Worm (Caenorhabditis elegans) whole organism, young adult: ENCODE data around the gene mmcm-1.

Experiments used
- B0035.1 ChIP-seq: sonication (generic microtip); optimal IDR thresholded peaks from 2 replicates; lab custom pipeline; 2016; ENCODE audit warnings: missing genetic modification characterization, mild to moderate bottlenecking, missing compliant biosample characterization, missing genotype, missing genetic modification reagents
- F22D6.2 ChIP-seq: sonication (generic microtip); optimal IDR thresholded peaks from 2 replicates; lab custom pipeline; 2016; ENCODE audit warnings: mild to moderate bottlenecking, missing genetic modification characterization, missing compliant biosample characterization
- F23B12.7 ChIP-seq: sonication (generic microtip); optimal IDR thresholded peaks from 2 replicates; lab custom pipeline; 2017; ENCODE audit warnings: missing genetic modification characterization, mild to moderate bottlenecking, missing compliant biosample characterization, antibody characterized with exemption, moderate library complexity; ENCODE audit not compliant: insufficient read depth
- F37B4.10 ChIP-seq: fragments of 200-800 bp; sonication (Bioruptor generic); IDR thresholded peaks from 2 replicates; pipeline ENCODE4 v1.3.6; 2022; ENCODE audit warnings: missing genetic modification characterization, missing compliant biosample characterization
- F39B2.1 ChIP-seq: fragments of 200-800 bp; sonication (Bioruptor generic); IDR thresholded peaks from 2 replicates; pipeline ENCODE4 v1.3.6; 2022; ENCODE audit warnings: missing genetic modification reagents, missing genetic modification characterization, missing compliant biosample characterization
- Y53F4B.3 ChIP-seq: fragments of 200-800 bp; sonication (Bioruptor generic); IDR thresholded peaks from 2 replicates; pipeline ENCODE4 v1.3.6; 2022; ENCODE audit warnings: missing genetic modification reagents, missing genetic modification characterization, missing compliant biosample characterization
- Y53G8AR.9 ChIP-seq: fragments of 200-800 bp; sonication (Bioruptor generic); conservative IDR thresholded peaks from 2 replicates; pipeline ENCODE4 v1.3.6; 2022; ENCODE audit warnings: missing genetic modification reagents, missing genetic modification characterization, missing compliant biosample characterization
- Y95B8A.8 ChIP-seq: fragments of 200-800 bp; sonication (Bioruptor generic); IDR thresholded peaks from 2 replicates; pipeline ENCODE4 v1.3.6; 2022; ENCODE audit warnings: missing genetic modification reagents, missing genetic modification characterization, missing compliant biosample characterization
- ZK185.1 ChIP-seq: sonication (generic microtip); optimal IDR thresholded peaks from 2 replicates; lab custom pipeline; 2016; ENCODE audit warnings: mild to moderate bottlenecking, missing genetic modification characterization, missing compliant biosample characterization; ENCODE audit not compliant: poor library complexity, severe bottlenecking
- akir-1 ChIP-seq: fragments of 200-800 bp; sonication (Bioruptor generic); optimal IDR thresholded peaks from 2 replicates; lab custom pipeline; 2018; ENCODE audit warnings: mild to moderate bottlenecking, missing genetic modification characterization, moderate library complexity, missing compliant biosample characterization
- aptf-2 ChIP-seq: fragments of 200-800 bp; sonication (Bioruptor generic); conservative IDR thresholded peaks from 2 replicates; pipeline ENCODE4 v1.3.6; 2022; ENCODE audit warnings: missing genetic modification reagents, missing genetic modification characterization, missing compliant biosample characterization
- athp-1 ChIP-seq: sonication (generic microtip); optimal IDR thresholded peaks from 2 replicates; lab custom pipeline; 2017; ENCODE audit warnings: mild to moderate bottlenecking, missing genetic modification characterization, missing compliant biosample characterization
- attf-5 ChIP-seq: fragments of 200-800 bp; sonication (Bioruptor generic); optimal IDR thresholded peaks from 2 replicates; lab custom pipeline; 2018; ENCODE audit warnings: mild to moderate bottlenecking, missing genetic modification characterization, missing compliant biosample characterization
- bed-1 ChIP-seq: fragments of 200-800 bp; sonication (Bioruptor generic); IDR thresholded peaks from 2 replicates; pipeline ENCODE4 v1.3.6; 2022; ENCODE audit warnings: missing genetic modification reagents, missing genetic modification characterization, missing compliant biosample characterization
- ccch-3 ChIP-seq: fragments of 200-800 bp; sonication (Bioruptor generic); optimal IDR thresholded peaks from 2 replicates; lab custom pipeline; 2018; ENCODE audit warnings: mild to moderate bottlenecking, missing genetic modification characterization, missing compliant biosample characterization
- cebp-2 ChIP-seq: fragments of 200-800 bp; sonication (Bioruptor generic); IDR thresholded peaks from 2 replicates; pipeline ENCODE4 v1.3.6; 2022; ENCODE audit warnings: missing genetic modification characterization, missing compliant biosample characterization
- ceh-40 ChIP-seq: fragments of 200-800 bp; sonication (Bioruptor generic); IDR thresholded peaks from 2 replicates; pipeline ENCODE4 v1.3.6; 2022; ENCODE audit warnings: missing genetic modification characterization, missing compliant biosample characterization
- dpl-1 ChIP-seq: fragments of 150-350 bp; optimal IDR thresholded peaks from 2 replicates; lab custom pipeline; 2014; ENCODE audit warnings: missing biosample characterization, missing genetic modification reagents, missing genetic modification characterization
- egl-18 ChIP-seq: fragments of 200-800 bp; sonication (Bioruptor generic); IDR thresholded peaks from 2 replicates; pipeline ENCODE4 v1.3.6; 2022; ENCODE audit warnings: missing genetic modification reagents, missing genetic modification characterization, missing compliant biosample characterization
- ets-4 ChIP-seq: fragments of 200-800 bp; sonication (Bioruptor generic); optimal IDR thresholded peaks from 2 replicates; lab custom pipeline; 2018; ENCODE audit warnings: mild to moderate bottlenecking, missing genetic modification characterization, missing compliant biosample characterization
- fkh-3 ChIP-seq: sonication (generic microtip); optimal IDR thresholded peaks from 2 replicates; lab custom pipeline; 2016; ENCODE audit warnings: mild to moderate bottlenecking, missing genetic modification characterization, missing compliant biosample characterization
- hlh-12 ChIP-seq: sonication (generic microtip); optimal IDR thresholded peaks from 2 replicates; lab custom pipeline; 2016; ENCODE audit warnings: missing genetic modification characterization, missing compliant biosample characterization
- hmg-20 ChIP-seq: fragments of 200-800 bp; sonication (Bioruptor generic); IDR thresholded peaks from 2 replicates; pipeline ENCODE4 v1.3.6; 2022; ENCODE audit warnings: missing genetic modification reagents, missing genetic modification characterization, missing compliant biosample characterization
- let-526 ChIP-seq: fragments of 200-800 bp; sonication (Bioruptor generic); IDR thresholded peaks from 2 replicates; pipeline ENCODE4 v1.3.6; 2022; ENCODE audit warnings: missing genetic modification reagents, missing genetic modification characterization, missing compliant biosample characterization
- lin-35 ChIP-seq, 3 experiments: fragments of 150-350 bp in 2 of 3; sonication (generic microtip) in 1 of 3; optimal IDR thresholded peaks; 2 replicates each; lab custom pipeline; 2014 to 2018; ENCODE audit warnings: missing biosample characterization in 3 of 3, missing genetic modification characterization in 3 of 3, missing genetic modification reagents in 3 of 3
- lin-40 ChIP-seq: sonication (generic microtip); optimal IDR thresholded peaks from 2 replicates; lab custom pipeline; 2016; ENCODE audit warnings: missing genetic modification characterization, mild to moderate bottlenecking, missing compliant biosample characterization, missing genotype, missing genetic modification reagents
- lir-1 ChIP-seq: fragments of 200-800 bp; sonication (Bioruptor generic); conservative IDR thresholded peaks from 2 replicates; pipeline ENCODE4 v1.3.6; 2022; ENCODE audit warnings: missing genetic modification reagents, missing genetic modification characterization, missing compliant biosample characterization
- lsl-1 ChIP-seq: fragments of 200-800 bp; sonication (Bioruptor generic); optimal IDR thresholded peaks from 2 replicates; lab custom pipeline; 2018; ENCODE audit warnings: mild to moderate bottlenecking, missing genetic modification characterization, moderate library complexity, missing compliant biosample characterization
- lsy-27 ChIP-seq: sonication (generic microtip); optimal IDR thresholded peaks from 2 replicates; lab custom pipeline; 2017; ENCODE audit warnings: missing genetic modification characterization, mild to moderate bottlenecking, missing compliant biosample characterization, antibody characterized with exemption, missing genotype, borderline replicate concordance; ENCODE audit not compliant: insufficient read depth
- madf-10 ChIP-seq: sonication (generic microtip); optimal IDR thresholded peaks from 2 replicates; lab custom pipeline; 2016; ENCODE audit warnings: mild to moderate bottlenecking, missing genetic modification characterization, missing compliant biosample characterization
- madf-3 ChIP-seq: fragments of 200-800 bp; sonication (Bioruptor generic); IDR thresholded peaks from 2 replicates; pipeline ENCODE4 v1.3.6; 2022; ENCODE audit warnings: missing genetic modification reagents, missing genetic modification characterization, missing compliant biosample characterization
- madf-8 ChIP-seq: fragments of 200-800 bp; sonication (Bioruptor generic); conservative IDR thresholded peaks from 2 replicates; pipeline ENCODE4 v1.3.6; 2022; ENCODE audit warnings: missing genetic modification reagents, missing genetic modification characterization, missing compliant biosample characterization
- mcd-1 ChIP-seq: fragments of 200-800 bp; sonication (Bioruptor generic); IDR thresholded peaks from 2 replicates; pipeline ENCODE4 v1.3.6; 2022; ENCODE audit warnings: missing genetic modification reagents, missing genetic modification characterization, missing compliant biosample characterization
- nfya-2 ChIP-seq: fragments of 200-800 bp; sonication (Bioruptor generic); IDR thresholded peaks from 2 replicates; pipeline ENCODE4 v1.3.6; 2022; ENCODE audit warnings: missing genetic modification reagents, missing genetic modification characterization, missing compliant biosample characterization
- nhr-120 ChIP-seq: fragments of 200-800 bp; sonication (Bioruptor generic); IDR thresholded peaks from 2 replicates; pipeline ENCODE4 v1.3.6; 2022; ENCODE audit warnings: missing genetic modification characterization, missing compliant biosample characterization
- rcor-1 ChIP-seq: fragments of 200-800 bp; sonication (Bioruptor generic); IDR thresholded peaks from 2 replicates; pipeline ENCODE4 v1.3.6; 2022; ENCODE audit warnings: missing genetic modification reagents, missing genetic modification characterization, missing compliant biosample characterization
- repo-1 ChIP-seq: sonication (generic microtip); optimal IDR thresholded peaks from 2 replicates; lab custom pipeline; 2017; ENCODE audit warnings: mild to moderate bottlenecking, missing genetic modification characterization, missing compliant biosample characterization
- rpc-1 ChIP-seq, 2 experiments: fragments of 150-350 bp in 1 of 2; sonication (generic microtip) in 1 of 2; optimal IDR thresholded peaks; 2 replicates each; lab custom pipeline; 2014 to 2018; ENCODE audit warnings: missing biosample characterization in 1 of 2, missing genetic modification characterization in 1 of 2, missing genetic modification reagents in 1 of 2, missing genotype in 1 of 2
- sea-2 ChIP-seq: fragments of 200-800 bp; sonication (Bioruptor generic); IDR thresholded peaks from 2 replicates; pipeline ENCODE4 v1.3.6; 2022; ENCODE audit warnings: missing genetic modification characterization, missing compliant biosample characterization
- snpc-4 ChIP-seq, 5 experiments: fragments of 150-350 bp in 1 of 5; sonication (generic microtip) in 4 of 5; optimal IDR thresholded peaks; 2 replicates each; lab custom pipeline; 2014 to 2018; ENCODE audit warnings: missing genetic modification characterization in 5 of 5, missing biosample characterization in 3 of 5, antibody characterized with exemption in 2 of 5, mild to moderate bottlenecking in 2 of 5, missing compliant biosample characterization in 2 of 5, missing genotype in 2 of 5, moderate library complexity in 2 of 5, missing genetic modification reagents in 1 of 5
- somi-1 ChIP-seq: fragments of 200-800 bp; sonication (Bioruptor generic); optimal IDR thresholded peaks from 2 replicates; lab custom pipeline; 2018; ENCODE audit warnings: mild to moderate bottlenecking, missing genetic modification characterization, missing compliant biosample characterization
- tbx-9 ChIP-seq: sonication (generic microtip); optimal IDR thresholded peaks from 2 replicates; lab custom pipeline; 2016; ENCODE audit warnings: borderline replicate concordance, missing genetic modification characterization, inconsistent platforms, missing compliant biosample characterization
- tlf-1 ChIP-seq: fragments of 200-800 bp; sonication (Bioruptor generic); optimal IDR thresholded peaks from 2 replicates; lab custom pipeline; 2018; ENCODE audit warnings: mild to moderate bottlenecking, missing genetic modification characterization, missing compliant biosample characterization
- zfh-2 ChIP-seq: fragments of 200-800 bp; sonication (Bioruptor generic); conservative IDR thresholded peaks from 2 replicates; pipeline ENCODE4 v1.3.6; 2022; ENCODE audit warnings: missing genetic modification reagents, missing genetic modification characterization, missing compliant biosample characterization
- ztf-25 ChIP-seq: fragments of 200-800 bp; sonication (Bioruptor generic); IDR thresholded peaks from 2 replicates; pipeline ENCODE4 v1.3.6; 2022; ENCODE audit warnings: missing genetic modification reagents, missing genetic modification characterization, missing compliant biosample characterization
- ztf-26 ChIP-seq: sonication (generic microtip); optimal IDR thresholded peaks from 2 replicates; lab custom pipeline; 2017; ENCODE audit warnings: missing genetic modification characterization, missing compliant biosample characterization
- ztf-28 ChIP-seq: fragments of 200-800 bp; sonication (Bioruptor generic); IDR thresholded peaks from 2 replicates; pipeline ENCODE4 v1.3.6; 2022; ENCODE audit warnings: missing genetic modification reagents, missing genetic modification characterization, missing compliant biosample characterization
- ztf-6 ChIP-seq: fragments of 200-800 bp; sonication (Bioruptor generic); IDR thresholded peaks from 2 replicates; pipeline ENCODE4 v1.3.6; 2022; ENCODE audit warnings: missing genetic modification reagents, missing genetic modification characterization, missing compliant biosample characterization

The mmcm-1 gene

ce11 chrIII:3916624-3917023 lies 9.1 kb upstream of the mmcm-1 start, which contains the start of gene ccdc-47 (continued):
- TF ChIP-seq aptf-2 (GFP tag; lab: Robert Waterston, UW) (no peak), dpl-1 (GFP tag; lab: Kevin White, UChicago) (peak; percentile 37), madf-10 (tag; lab: Kevin White, UChicago) (no peak), lin-35 (GFP tag; optimal IDR thresholded peaks at IDR 0.05; lab: Kevin White, UChicago) (peak in 1 of 3 experiments; percentile 67), athp-1 (tag; lab: Kevin White, UChicago) (no peak), lsl-1 (GFP tag; lab: Kevin White, UChicago) (peak; percentile 47), lir-1 (GFP tag; lab: Robert Waterston, UW) (no peak), madf-3 (no peak), Y95B8A.8 (no peak), F22D6.2 (tag; lab: Kevin White, UChicago) (no peak), fkh-3 (tag; lab: Kevin White, UChicago) (no peak), attf-5 (GFP tag; lab: Kevin White, UChicago) (peak; percentile 60), snpc-4 (GFP tag; optimal IDR thresholded peaks at IDR 0.05; lab: Kevin White, UChicago) (no peak), snpc-4 (tag; optimal IDR thresholded peaks at IDR 0.05; lab: Kevin White, UChicago) (peak in 2 of 4 experiments; percentile 47 to 60), ZK185.1 (peak; percentile 63), rcor-1 (GFP tag; lab: Robert Waterston, UW) (peak; percentile 30; the same call in 1 of the 2 replicates), ztf-28 (GFP tag; lab: Robert Waterston, UW) (0 out of 2 replicates have a peak, but pooled peaks have one; percentile 23), ccch-3 (GFP tag; lab: Kevin White, UChicago) (no peak), lin-40 (tag; lab: Kevin White, UChicago) (no peak), sea-2 (GFP tag; lab: Robert Waterston, UW) (no peak), ets-4 (GFP tag; lab: Kevin White, UChicago) (no peak), nfya-2 (GFP tag; lab: Robert Waterston, UW) (no peak), somi-1 (GFP tag; lab: Kevin White, UChicago) (no peak), ztf-25 (GFP tag; lab: Robert Waterston, UW) (no peak), akir-1 (GFP tag; lab: Kevin White, UChicago) (no peak), rpc-1 (optimal IDR thresholded peaks at IDR 0.05; lab: Kevin White, UChicago) (peak; percentile 42), rpc-1 (tag; optimal IDR thresholded peaks at IDR 0.05; lab: Kevin White, UChicago) (no peak), hlh-12 (tag; lab: Kevin White, UChicago) (no peak), ceh-40 (GFP tag; lab: Robert Waterston, UW) (no peak), lsy-27 (tag; lab: Kevin White, UChicago) (no peak), tbx-9 (tag; lab: Kevin White, UChicago) (no peak), Y53G8AR.9 (GFP tag; lab: Robert Waterston, UW) (no peak), ztf-6 (no peak), let-526 (GFP tag; lab: Robert Waterston, UW) (no peak), F39B2.1 (GFP tag; lab: Robert Waterston, UW) (no peak), zfh-2 (no peak), mcd-1 (peak; percentile 38; the same call in 1 of the 2 replicates), egl-18 (GFP tag; lab: Robert Waterston, UW) (no peak), F37B4.10 (GFP tag; lab: Robert Waterston, UW) (no peak), B0035.1 (tag; lab: Kevin White, UChicago) (no peak), F23B12.7 (tag; lab: Kevin White, UChicago) (peak; percentile 41), cebp-2 (GFP tag; lab: Robert Waterston, UW) (no peak), bed-1 (GFP tag; lab: Robert Waterston, UW) (no peak), tlf-1 (GFP tag; lab: Kevin White, UChicago) (no peak), madf-8 (peak; percentile 48; the same call in 1 of the 2 replicates), Y53F4B.3 (GFP tag; lab: Robert Waterston, UW) (no peak), hmg-20 (GFP tag; lab: Robert Waterston, UW) (no peak), nhr-120 (GFP tag; lab: Robert Waterston, UW) (no peak), ztf-26 (tag; lab: Kevin White, UChicago) (no peak), repo-1 (tag; lab: Kevin White, UChicago) (no peak)
